Worm (Caenorhabditis elegans) whole organism, young adult: Measurements from ENCODE around the gene che-7.

Source experiments
- dpl-1 ChIP-seq: fragments of 150-350 bp; optimal IDR thresholded peaks from 2 replicates; lab custom pipeline; 2014; ENCODE audit warnings: missing biosample characterization, missing genetic modification reagents, missing genetic modification characterization
- ets-4 ChIP-seq: fragments of 200-800 bp; sonication (Bioruptor generic); optimal IDR thresholded peaks from 2 replicates; lab custom pipeline; 2018; ENCODE audit warnings: mild to moderate bottlenecking, missing genetic modification characterization, missing compliant biosample characterization
- lag-1 ChIP-seq: fragments of 200-800 bp; sonication (Bioruptor generic); IDR thresholded peaks from 2 replicates; pipeline ENCODE4 v1.3.6; 2022; ENCODE audit warnings: missing genetic modification reagents, missing genetic modification characterization, missing compliant biosample characterization
- madf-8 ChIP-seq: fragments of 200-800 bp; sonication (Bioruptor generic); conservative IDR thresholded peaks from 2 replicates; pipeline ENCODE4 v1.3.6; 2022; ENCODE audit warnings: missing genetic modification reagents, missing genetic modification characterization, missing compliant biosample characterization
- pha-4 ChIP-seq: fragments of 150-350 bp; sonication (generic microtip); optimal IDR thresholded peaks from 2 replicates; lab custom pipeline; 2014; ENCODE audit warnings: missing biosample characterization, missing genetic modification reagents, missing genetic modification characterization
- repo-1 ChIP-seq: sonication (generic microtip); optimal IDR thresholded peaks from 2 replicates; lab custom pipeline; 2017; ENCODE audit warnings: mild to moderate bottlenecking, missing genetic modification characterization, missing compliant biosample characterization
- unc-62 ChIP-seq: fragments of 150-350 bp; optimal IDR thresholded peaks from 2 replicates; lab custom pipeline; 2014; ENCODE audit warnings: missing biosample characterization, missing genetic modification reagents, missing genetic modification characterization
- zim-3 ChIP-seq: sonication (generic microtip); optimal IDR thresholded peaks from 2 replicates; lab custom pipeline; 2017; ENCODE audit warnings: mild to moderate bottlenecking, missing genetic modification characterization, moderate library complexity, missing compliant biosample characterization

DNA sequence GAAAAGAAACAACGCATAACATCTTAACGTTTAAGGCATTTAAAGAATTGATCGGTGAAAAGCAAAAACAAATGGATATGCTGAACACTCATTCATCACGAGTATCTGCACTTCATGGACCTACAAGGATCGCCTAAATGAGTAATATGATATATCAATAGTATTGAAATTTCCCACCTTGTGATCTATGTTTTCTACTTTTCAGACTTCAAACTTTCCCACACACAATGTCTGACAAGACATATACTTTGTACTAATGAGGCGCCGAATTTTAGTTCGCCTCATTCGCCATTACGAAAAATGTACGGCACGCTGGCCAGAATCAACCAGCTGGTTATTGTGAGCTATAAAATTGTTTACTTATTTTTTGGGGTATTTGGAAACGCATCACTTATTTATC lies 42.2 kb downstream of the che-7 start, which contains the start of gene srsx-6:
- TF ChIP-seq zim-3 (tag; lab: Kevin White, UChicago) (no peak), repo-1 (tag; lab: Kevin White, UChicago) (no peak), lag-1 (GFP tag; lab: Robert Waterston, UW) (no peak), pha-4 (no peak), dpl-1 (GFP tag; lab: Kevin White, UChicago) (no peak), unc-62 (no peak), madf-8 (GFP tag; lab: Robert Waterston, UW) (no peak), ets-4 (GFP tag; lab: Kevin White, UChicago) (no peak)
